Worm (Caenorhabditis elegans) whole organism, mixed stage, embryonic: ENCODE measurements around the gene C01G5.25.

Experiments
- bed-3 ChIP-seq: fragments of 200-800 bp; sonication (Bioruptor generic); optimal IDR thresholded peaks from 3 replicates; lab custom pipeline; 2018; ENCODE audit warnings: mild to moderate bottlenecking, missing genetic modification characterization, moderate library complexity, missing compliant biosample characterization
- blmp-1 ChIP-seq: fragments of 150-350 bp; optimal IDR thresholded peaks from 2 replicates; lab custom pipeline; 2014; ENCODE audit warnings: missing biosample characterization, missing genetic modification characterization
- ceh-43 ChIP-seq: fragments of 200-800 bp; sonication (Bioruptor generic); optimal IDR thresholded peaks from 2 replicates; lab custom pipeline; 2018; ENCODE audit warnings: mild to moderate bottlenecking, missing genetic modification characterization, moderate library complexity, missing compliant biosample characterization
- ces-1 ChIP-seq: fragments of 150-350 bp; optimal IDR thresholded peaks from 2 replicates; lab custom pipeline; 2014; ENCODE audit warnings: missing biosample characterization, missing genetic modification reagents, missing genetic modification characterization
- elt-3 ChIP-seq: fragments of 150-350 bp; optimal IDR thresholded peaks from 2 replicates; lab custom pipeline; 2014; ENCODE audit warnings: missing biosample characterization, missing genetic modification characterization
- lsy-2 ChIP-seq: fragments of 150-350 bp; optimal IDR thresholded peaks from 2 replicates; lab custom pipeline; 2014; ENCODE audit warnings: missing biosample characterization, missing genetic modification characterization
- nhr-237 ChIP-seq: fragments of 150-350 bp; optimal IDR thresholded peaks from 2 replicates; lab custom pipeline; 2014; ENCODE audit warnings: missing biosample characterization, missing genetic modification characterization
- pha-4 ChIP-seq: fragments of 150-350 bp; optimal IDR thresholded peaks from 2 replicates; lab custom pipeline; 2018; ENCODE audit warnings: missing biosample characterization, missing genetic modification reagents, missing genetic modification characterization
- sem-2 ChIP-seq: fragments of 200-800 bp; sonication (Bioruptor generic); optimal IDR thresholded peaks from 2 replicates; lab custom pipeline; 2018; ENCODE audit warnings: mild to moderate bottlenecking, missing genetic modification characterization, missing compliant biosample characterization
- snpc-4 ChIP-seq: fragments of 150-350 bp; optimal IDR thresholded peaks from 2 replicates; lab custom pipeline; 2014; ENCODE audit warnings: missing biosample characterization, missing genetic modification characterization
- unc-120 ChIP-seq: sonication (generic microtip); optimal IDR thresholded peaks from 2 replicates; lab custom pipeline; 2017; ENCODE audit warnings: missing genetic modification characterization, missing compliant biosample characterization; ENCODE audit not compliant: poor library complexity, severe bottlenecking
- unc-39 ChIP-seq: fragments of 150-350 bp; optimal IDR thresholded peaks from 2 replicates; lab custom pipeline; 2014; ENCODE audit warnings: missing biosample characterization, missing genetic modification characterization
- unc-62 ChIP-seq: fragments of 150-350 bp; optimal IDR thresholded peaks from 2 replicates; lab custom pipeline; 2014; ENCODE audit warnings: missing biosample characterization, missing genetic modification reagents, missing genetic modification characterization
- zip-8 ChIP-seq: fragments of 150-350 bp; optimal IDR thresholded peaks from 2 replicates; lab custom pipeline; 2014; ENCODE audit warnings: missing biosample characterization, missing genetic modification characterization

DNA sequence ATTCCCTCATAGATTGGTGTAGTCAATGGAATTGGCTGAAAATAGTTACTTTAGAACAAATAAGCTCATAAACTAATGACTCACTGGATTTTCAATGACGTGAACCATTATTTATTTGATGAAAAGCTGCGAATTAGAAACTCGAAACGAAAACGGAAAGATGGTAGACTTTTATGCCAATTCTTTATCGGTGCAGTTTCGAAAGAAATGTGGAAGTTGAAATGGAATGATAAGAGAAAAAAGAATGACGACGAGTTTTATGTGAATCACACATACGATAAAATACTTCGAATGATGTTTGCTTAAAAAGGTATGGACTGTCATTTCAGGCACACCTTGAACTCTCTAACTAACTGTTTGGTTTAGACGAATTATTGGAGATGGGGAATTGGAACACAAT is 48.5 kb downstream of the C01G5.25 start, which contains the start of the genes lec-11 and irld-7:
- TF ChIP-seq sem-2 (no peak), ces-1 (GFP tag; lab: Kevin White, UChicago) (no peak), bed-3 (GFP tag; lab: Kevin White, UChicago) (no peak), blmp-1 (no peak), nhr-237 (no peak), ceh-43 (GFP tag; lab: Kevin White, UChicago) (no peak), elt-3 (no peak), unc-120 (tag; lab: Kevin White, UChicago) (no peak), unc-39 (tag; lab: Kevin White, UChicago) (no peak), lsy-2 (tag; lab: Kevin White, UChicago) (no peak), snpc-4 (no peak), pha-4 (tag; lab: Kevin White, UChicago) (no peak), zip-8 (tag; lab: Kevin White, UChicago) (no peak), unc-62 (no peak)
